Fruit fly (Drosophila melanogaster): ENCODE results near the gene CG13857.
A peak's percentile ranks its signal among the peaks of the same experiment; 100 is the strongest.

DNA sequence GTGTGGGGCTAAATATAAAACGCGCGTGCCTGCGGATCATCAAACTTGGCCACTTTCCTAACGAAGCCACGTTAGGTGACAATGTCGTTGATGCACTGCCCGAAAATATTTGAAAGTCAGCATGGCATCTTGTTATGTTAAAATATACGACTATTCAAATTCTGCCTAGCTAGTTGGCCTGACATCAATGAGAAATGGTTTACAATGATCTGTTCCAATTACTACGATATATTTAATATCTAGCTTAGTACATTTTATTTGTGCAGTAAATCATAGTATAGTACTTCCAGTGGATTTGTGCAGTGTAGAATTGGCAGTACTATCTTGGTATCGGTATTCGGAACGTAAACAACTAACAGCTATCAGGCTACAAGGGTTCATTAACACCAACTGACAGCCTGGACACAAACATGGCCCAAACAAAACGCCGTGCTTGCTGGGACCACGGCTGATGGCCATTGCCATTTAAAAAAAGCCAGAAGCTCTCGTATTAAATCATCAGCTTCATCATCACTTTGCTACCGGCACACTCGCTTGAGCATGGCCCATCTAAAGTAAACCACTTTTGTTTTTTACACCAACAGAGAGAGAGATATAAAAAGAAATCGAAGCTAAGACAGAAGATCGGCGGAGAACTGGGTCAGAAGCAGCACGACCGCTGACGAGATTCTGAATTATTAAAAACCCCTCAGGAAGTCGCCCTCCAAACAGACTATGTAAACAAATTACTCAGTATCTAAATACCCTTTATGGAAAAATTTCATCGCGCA is 1.7 kb upstream of the CG13857 start:
- TF ChIP-seq CG2129 (GFP tag; IDR thresholded peaks at IDR 0.05; ENCODE audit: partially characterized antibody) (no peak), Nf-YB (GFP tag; optimal IDR thresholded peaks at IDR 0.05) (no peak), CG11085 (GFP tag; IDR thresholded peaks at IDR 0.05) (no peak), CG3726 (GFP tag; IDR thresholded peaks at IDR 0.05) (no peak), CG12391 (tag; optimal IDR thresholded peaks at IDR 0.05) (peak; percentile 0), Hr39 (optimal IDR thresholded peaks at IDR 0.05) (no peak), Drgx (GFP tag; IDR thresholded peaks at IDR 0.05) (no peak), CG17328 (GFP tag; IDR thresholded peaks at IDR 0.05) (no peak), onecut (GFP tag; IDR thresholded peaks at IDR 0.05) (no peak), pzg (GFP tag; optimal IDR thresholded peaks at IDR 0.05) (no peak)
